Worm (Caenorhabditis elegans) whole organism, young adult: ENCODE results near the gene idpc-2.

Experiments
- madf-10 ChIP-seq: sonication (generic microtip); optimal IDR thresholded peaks from 2 replicates; lab custom pipeline; 2016; ENCODE audit warnings: mild to moderate bottlenecking, missing genetic modification characterization, missing compliant biosample characterization
- mcd-1 ChIP-seq: fragments of 200-800 bp; sonication (Bioruptor generic); IDR thresholded peaks from 2 replicates; pipeline ENCODE4 v1.3.6; 2022; ENCODE audit warnings: missing genetic modification reagents, missing genetic modification characterization, missing compliant biosample characterization

DNA sequence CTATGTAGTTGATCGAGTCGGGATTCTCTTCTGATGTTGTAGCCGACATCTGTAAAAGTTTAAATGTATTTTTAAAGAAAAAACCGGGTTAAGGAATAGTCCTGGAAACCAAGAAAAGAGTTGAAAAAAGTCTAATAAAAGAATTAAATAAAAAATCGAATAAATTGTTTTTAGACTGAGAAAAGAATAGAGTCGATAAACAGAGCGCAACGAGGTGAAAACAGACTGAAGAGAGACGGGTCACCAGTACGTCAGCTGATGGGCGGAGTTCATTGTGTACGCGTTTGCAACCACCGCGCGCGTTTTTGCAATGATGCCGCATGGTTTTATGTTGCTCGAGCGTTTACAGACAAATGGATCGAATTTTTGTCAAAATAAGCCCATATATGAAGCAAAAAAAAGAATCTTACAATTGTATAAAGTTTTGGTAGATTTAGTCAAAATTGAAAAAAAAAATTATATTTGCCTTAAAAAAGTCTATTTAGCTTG is 10.2 kb upstream of the idpc-2 start, which contains the start of gene atg-18:
- TF ChIP-seq mcd-1 (GFP tag; lab: Robert Waterston, UW) (no peak; the same call in 1 of the 2 replicates), madf-10 (tag; lab: Kevin White, UChicago) (peak; percentile 78)
